Fruit fly (Drosophila melanogaster) whole organism, wandering third instar larva: ENCODE results near the gene Tsc1.
A peak's percentile ranks its signal among the peaks of the same experiment; 100 is the strongest.

Experiments
- Abd-B ChIP-seq: fragments of >200 bp; optimal IDR thresholded peaks from 2 replicates; lab custom pipeline; 2017; ENCODE audit warnings: missing biosample characterization, missing genetic modification characterization
- CG32264 ChIP-seq: fragments of 200-800 bp; sonication (Bioruptor generic); optimal IDR thresholded peaks from 2 replicates; lab custom pipeline; 2016; ENCODE audit warnings: missing biosample characterization, missing genetic modification characterization
- CG9705 ChIP-seq: fragments of 200-800 bp; sonication (Bioruptor generic); optimal IDR thresholded peaks from 2 replicates; lab custom pipeline; 2018; ENCODE audit warnings: missing biosample characterization, mild to moderate bottlenecking, missing genetic modification characterization
- CrebA ChIP-seq: fragments of 200-800 bp; sonication (Bioruptor generic); optimal IDR thresholded peaks from 2 replicates; lab custom pipeline; 2016; ENCODE audit warnings: missing biosample characterization, mild to moderate bottlenecking, missing genetic modification characterization, borderline replicate concordance
- Dfd ChIP-seq: fragments of >200 bp; optimal IDR thresholded peaks from 2 replicates; lab custom pipeline; 2017; ENCODE audit warnings: missing biosample characterization, missing genetic modification characterization
- Dif ChIP-seq: fragments of 200-275, 200-300 bp; sonication (Bioruptor generic); optimal IDR thresholded peaks from 2 replicates; lab custom pipeline; 2018; ENCODE audit warnings: missing biosample characterization, missing genetic modification characterization; ENCODE audit not compliant: partially characterized antibody
- GATAd ChIP-seq: sonication (Bioruptor generic); optimal IDR thresholded peaks from 2 replicates; lab custom pipeline; 2016; ENCODE audit warnings: missing biosample characterization, missing genetic modification characterization
- HLH106 ChIP-seq: fragments of 200-800 bp; optimal IDR thresholded peaks from 3 replicates; lab custom pipeline; 2019; ENCODE audit warnings: missing biosample characterization, mild to moderate bottlenecking, missing genetic modification characterization, moderate library complexity
- Hnf4 ChIP-seq: fragments of 200-800 bp; sonication (Bioruptor generic); optimal IDR thresholded peaks from 2 replicates; lab custom pipeline; 2016; ENCODE audit warnings: missing biosample characterization, mild to moderate bottlenecking, missing genetic modification characterization
- Hr78 ChIP-seq: fragments of >200 bp; optimal IDR thresholded peaks from 2 replicates; lab custom pipeline; 2017; ENCODE audit warnings: missing biosample characterization, missing genetic modification characterization
- Hr83 ChIP-seq: fragments of 200-300 bp; sonication (Bioruptor generic); optimal IDR thresholded peaks from 2 replicates; lab custom pipeline; 2016; ENCODE audit warnings: missing biosample characterization, mild to moderate bottlenecking, missing genetic modification characterization, moderate library complexity; ENCODE audit not compliant: poor library complexity, severe bottlenecking
- Jra ChIP-seq: sonication (Bioruptor generic); optimal IDR thresholded peaks from 2 replicates; lab custom pipeline; 2016; ENCODE audit warnings: missing biosample characterization, missing genetic modification characterization
- Mio ChIP-seq: sonication (Bioruptor generic); optimal IDR thresholded peaks from 2 replicates; lab custom pipeline; 2016; ENCODE audit warnings: missing biosample characterization, missing genetic modification characterization
- Myc ChIP-seq: fragments of >200 bp; optimal IDR thresholded peaks from 2 replicates; lab custom pipeline; 2017
- N ChIP-seq: fragments of >200 bp; optimal IDR thresholded peaks from 2 replicates; lab custom pipeline; 2018; ENCODE audit warnings: missing biosample characterization, missing external identifiers, missing genetic modification characterization
- OdsH ChIP-seq: fragments of 200-800 bp; sonication (Bioruptor generic); optimal IDR thresholded peaks from 2 replicates; lab custom pipeline; 2016; ENCODE audit warnings: missing biosample characterization, mild to moderate bottlenecking, missing genetic modification characterization
- Rel ChIP-seq, 2 experiments: fragments of 200-800 bp; sonication (Bioruptor generic) in 1 of 2; optimal IDR thresholded peaks; 2 replicates in 1 of 2; 3 replicates in 1 of 2; lab custom pipeline; 2016 to 2019; ENCODE audit warnings: mild to moderate bottlenecking in 2 of 2, missing biosample characterization in 2 of 2, missing genetic modification characterization in 2 of 2, moderate library complexity in 1 of 2
- Sp1 ChIP-seq: fragments of 200-800 bp; sonication (Bioruptor generic); optimal IDR thresholded peaks from 3 replicates; lab custom pipeline; 2019; ENCODE audit warnings: missing biosample characterization, mild to moderate bottlenecking, missing genetic modification characterization, moderate library complexity
- Vsx2 ChIP-seq: fragments of 200-300, 225-300 bp; sonication (Bioruptor generic); optimal IDR thresholded peaks from 2 replicates; lab custom pipeline; 2018; ENCODE audit warnings: missing biosample characterization, missing genetic modification characterization; ENCODE audit not compliant: partially characterized antibody
- br ChIP-seq: fragments of 200-800 bp; sonication (Bioruptor generic); optimal IDR thresholded peaks from 2 replicates; lab custom pipeline; 2016; ENCODE audit warnings: missing biosample characterization, missing genetic modification characterization
- brk ChIP-seq: fragments of 200-800 bp; sonication (Bioruptor generic); optimal IDR thresholded peaks from 2 replicates; lab custom pipeline; 2016; ENCODE audit warnings: missing biosample characterization, mild to moderate bottlenecking, missing genetic modification characterization
- dl ChIP-seq, 2 experiments: fragments of 175-275, 200-275 bp in 1 of 2; fragments of 200-275 bp in 1 of 2; sonication (Bioruptor generic); optimal IDR thresholded peaks; lab custom pipeline; 2018; ENCODE audit warnings: mild to moderate bottlenecking in 2 of 2, missing biosample characterization in 2 of 2, missing genetic modification characterization in 2 of 2, moderate library complexity in 2 of 2; ENCODE audit not compliant: partially characterized antibody in 2 of 2, insufficient read depth in 1 of 2
- dmrt93B ChIP-seq: fragments of 200-800 bp; sonication (Bioruptor generic); optimal IDR thresholded peaks from 2 replicates; lab custom pipeline; 2018; ENCODE audit warnings: missing biosample characterization, mild to moderate bottlenecking, missing genetic modification characterization
- dsf ChIP-seq: sonication (Bioruptor generic); optimal IDR thresholded peaks from 2 replicates; lab custom pipeline; 2016; ENCODE audit warnings: missing biosample characterization, missing genetic modification characterization, borderline replicate concordance
- ey ChIP-seq: fragments of 200-800 bp; sonication (Bioruptor generic); optimal IDR thresholded peaks from 2 replicates; lab custom pipeline; 2016; ENCODE audit warnings: missing biosample characterization, missing genetic modification characterization
- foxo ChIP-seq, 2 experiments: fragments of 200-800 bp; sonication (Bioruptor generic); optimal IDR thresholded peaks; 2 replicates in 1 of 2; 3 replicates in 1 of 2; lab custom pipeline; 2016 to 2017; ENCODE audit warnings: missing biosample characterization in 2 of 2, missing genetic modification characterization in 2 of 2
- fru ChIP-seq: fragments of 200-800 bp; sonication (Bioruptor generic); optimal IDR thresholded peaks from 3 replicates; lab custom pipeline; 2016; ENCODE audit warnings: missing biosample characterization, mild to moderate bottlenecking, missing genetic modification characterization
- h ChIP-seq: fragments of 200-800 bp; sonication (Bioruptor generic); optimal IDR thresholded peaks from 3 replicates; lab custom pipeline; 2016; ENCODE audit warnings: missing biosample characterization, mild to moderate bottlenecking, missing genetic modification characterization
- jim ChIP-seq: fragments of 175-275, 200-325 bp; sonication (Bioruptor generic); optimal IDR thresholded peaks from 2 replicates; lab custom pipeline; 2016; ENCODE audit warnings: missing biosample characterization, mild to moderate bottlenecking, missing genetic modification characterization
- lola ChIP-seq: fragments of >200 bp; optimal IDR thresholded peaks from 2 replicates; lab custom pipeline; 2017; ENCODE audit warnings: missing biosample characterization, missing genetic modification characterization
- pan ChIP-seq: fragments of >200 bp; optimal IDR thresholded peaks from 2 replicates; lab custom pipeline; 2017
- psq ChIP-seq: fragments of 200-800 bp; sonication (Bioruptor generic); optimal IDR thresholded peaks from 3 replicates; lab custom pipeline; 2017; ENCODE audit warnings: missing biosample characterization, mild to moderate bottlenecking, missing genetic modification characterization, moderate library complexity
- rgr ChIP-seq: fragments of 200-800 bp; sonication (Bioruptor generic); optimal IDR thresholded peaks from 3 replicates; lab custom pipeline; 2016; ENCODE audit warnings: missing biosample characterization, mild to moderate bottlenecking, missing genetic modification characterization
- sage ChIP-seq: fragments of 200-800 bp; sonication (Bioruptor generic); optimal IDR thresholded peaks from 2 replicates; lab custom pipeline; 2016; ENCODE audit warnings: missing biosample characterization, mild to moderate bottlenecking, missing genetic modification characterization
- sv ChIP-seq: fragments of 200-800 bp; sonication (Bioruptor generic); optimal IDR thresholded peaks from 3 replicates; lab custom pipeline; 2016; ENCODE audit warnings: missing biosample characterization, missing genetic modification characterization
- tai ChIP-seq: sonication (Bioruptor generic); optimal IDR thresholded peaks from 2 replicates; lab custom pipeline; 2016; ENCODE audit warnings: missing biosample characterization, missing genetic modification characterization
- usp ChIP-seq: fragments of >200 bp; optimal IDR thresholded peaks from 2 replicates; lab custom pipeline; 2017; ENCODE audit warnings: missing biosample characterization, missing genetic modification characterization
- woc ChIP-seq: sonication (Bioruptor generic); optimal IDR thresholded peaks from 2 replicates; lab custom pipeline; 2016; ENCODE audit warnings: missing biosample characterization, mild to moderate bottlenecking, missing genetic modification characterization

Gene Tsc1

DNA sequence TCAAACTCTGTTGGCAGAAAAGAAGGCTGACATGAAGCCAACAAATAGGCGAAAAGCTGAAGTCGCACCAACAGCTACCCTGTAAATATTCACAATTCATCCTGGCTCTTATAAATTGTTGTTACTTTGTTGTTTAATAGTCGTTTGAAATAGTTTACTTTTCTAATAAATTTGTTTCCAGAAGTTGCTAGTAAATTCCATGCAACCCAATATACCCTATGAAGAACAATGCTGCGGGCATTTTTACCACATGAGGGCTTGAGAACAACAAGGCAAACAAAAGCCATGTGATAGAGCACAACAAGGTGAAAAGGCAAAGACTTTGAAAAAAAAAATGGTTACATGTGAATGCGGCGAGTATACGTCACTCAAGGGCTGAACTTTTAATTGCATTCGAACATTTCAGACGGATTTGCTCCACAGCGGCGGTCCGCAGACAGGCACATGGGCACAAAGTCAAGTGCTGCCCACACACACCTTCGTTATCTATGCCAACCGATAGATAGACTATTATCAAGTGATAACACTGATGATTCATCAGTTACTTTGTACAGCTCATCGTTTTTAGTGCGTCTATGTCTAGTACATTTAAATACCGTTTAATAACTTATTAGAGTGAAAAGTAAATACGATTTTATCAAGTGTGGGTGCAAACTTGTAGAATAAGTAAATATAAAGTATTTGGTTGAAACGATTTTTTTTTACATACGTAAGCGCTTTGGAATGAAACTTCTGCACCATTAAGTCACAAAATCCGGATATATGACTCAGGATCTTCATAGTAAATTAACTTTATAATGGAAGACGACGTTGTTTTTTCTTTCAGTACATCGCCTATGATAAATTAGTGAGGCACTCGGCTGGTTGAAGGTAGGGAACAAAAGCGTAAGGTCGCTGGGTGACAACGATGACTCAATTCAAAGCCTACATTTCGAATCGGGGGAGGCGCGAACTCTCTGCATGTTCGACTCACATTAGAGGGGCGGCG is 30.8 kb upstream of the Tsc1 start:
- TF ChIP-seq GATAd: no peak
- TF ChIP-seq dl (GFP tag; optimal IDR thresholded peaks at IDR 0.05; lab: Kevin White, UChicago; ENCODE audit: insufficient read depth in 1 of 2, partially characterized antibody in 2 of 2): no peak
- peak; percentile 26 for TF ChIP-seq tai (GFP tag; lab: Kevin White, UChicago)
- TF ChIP-seq h: peak; percentile 81
- no peak for TF ChIP-seq N (GFP tag; lab: Kevin White, UChicago)
- peak; percentile 49 for TF ChIP-seq Sp1 (GFP tag; lab: Kevin White, UChicago)
- TF ChIP-seq sv (GFP tag; lab: Kevin White, UChicago): peak; percentile 83
- TF ChIP-seq OdsH (GFP tag; lab: Kevin White, UChicago): peak; percentile 75
- peak; percentile 5 for TF ChIP-seq Hnf4 (GFP tag; lab: Kevin White, UChicago)
- peak; percentile 60 for TF ChIP-seq woc (GFP tag; lab: Kevin White, UChicago)
- TF ChIP-seq Mio (GFP tag; lab: Kevin White, UChicago): no peak
- peak; percentile 80 for TF ChIP-seq ey
- peak; percentile 62 for TF ChIP-seq psq (GFP tag; lab: Kevin White, UChicago)
- TF ChIP-seq rgr (GFP tag; lab: Kevin White, UChicago): peak; percentile 81
- TF ChIP-seq sage (GFP tag; lab: Kevin White, UChicago): no peak
- TF ChIP-seq pan (lab: Kevin White, UChicago): peak; percentile 31
- TF ChIP-seq dmrt93B: peak; percentile 43
- TF ChIP-seq Dif (GFP tag; lab: Kevin White, UChicago): no peak
- TF ChIP-seq Myc: no peak
- no peak for TF ChIP-seq Abd-B (GFP tag; lab: Kevin White, UChicago)
- TF ChIP-seq foxo (GFP tag; optimal IDR thresholded peaks at IDR 0.05; lab: Kevin White, UChicago): peak; percentile 5 to 76
- TF ChIP-seq Vsx2 (GFP tag; lab: Kevin White, UChicago): no peak
- no peak for TF ChIP-seq dsf (GFP tag; lab: Kevin White, UChicago)
- TF ChIP-seq lola: no peak
- no peak for TF ChIP-seq Jra (GFP tag; lab: Kevin White, UChicago)
- no peak for TF ChIP-seq CrebA (GFP tag; lab: Kevin White, UChicago)
- peak; percentile 70 for TF ChIP-seq fru (GFP tag; lab: Kevin White, UChicago)
- TF ChIP-seq CG32264 (GFP tag; lab: Kevin White, UChicago): peak; percentile 39
- no peak for TF ChIP-seq brk
- TF ChIP-seq usp (GFP tag; lab: Kevin White, UChicago): no peak
- no peak for TF ChIP-seq Hr83 (GFP tag; lab: Kevin White, UChicago)
- no peak for TF ChIP-seq Dfd (GFP tag; lab: Kevin White, UChicago)
- no peak for TF ChIP-seq Hr78 (GFP tag; lab: Kevin White, UChicago)
- no peak for TF ChIP-seq Rel (GFP tag; optimal IDR thresholded peaks at IDR 0.05; lab: Kevin White, UChicago)
- TF ChIP-seq Rel (tag; optimal IDR thresholded peaks at IDR 0.05; lab: Kevin White, UChicago): no peak
- TF ChIP-seq jim (GFP tag; lab: Kevin White, UChicago): no peak
- no peak for TF ChIP-seq CG9705 (GFP tag; lab: Kevin White, UChicago)
- TF ChIP-seq br: peak; percentile 73
- peak; percentile 55 for TF ChIP-seq HLH106 (tag; lab: Kevin White, UChicago)

dm6 chr3R:24100717-24101116 is 29.4 kb upstream of the Tsc1 start:
- TF ChIP-seq psq (GFP tag; lab: Kevin White, UChicago) (peak; percentile 62), h (no peak)
